Worm (Caenorhabditis elegans) whole organism, L2 larva: ENCODE measurements around the gene oops-1.

Experiments
- C34F6.9 ChIP-seq: fragments of 150-350 bp; optimal IDR thresholded peaks from 2 replicates; lab custom pipeline; 2014; ENCODE audit warnings: missing biosample characterization, missing genetic modification characterization
- F13H6.1 ChIP-seq: sonication (generic microtip); optimal IDR thresholded peaks from 2 replicates; lab custom pipeline; 2016; ENCODE audit warnings: missing genetic modification characterization, missing compliant biosample characterization
- Y55F3AM.14 ChIP-seq: fragments of 200-800 bp; sonication (Bioruptor generic); optimal IDR thresholded peaks from 2 replicates; lab custom pipeline; 2018; ENCODE audit warnings: mild to moderate bottlenecking, missing genetic modification characterization, missing compliant biosample characterization
- blmp-1 ChIP-seq: sonication (generic microtip); optimal IDR thresholded peaks from 2 replicates; lab custom pipeline; 2017; ENCODE audit warnings: missing genetic modification characterization, mild to moderate bottlenecking, missing compliant biosample characterization, antibody characterized with exemption, moderate library complexity; ENCODE audit not compliant: insufficient read depth
- ceh-82 ChIP-seq: fragments of 150-350 bp; optimal IDR thresholded peaks from 2 replicates; lab custom pipeline; 2014; ENCODE audit warnings: missing biosample characterization, missing genetic modification characterization
- dmd-4 ChIP-seq: sonication (generic microtip); optimal IDR thresholded peaks from 2 replicates; lab custom pipeline; 2017; ENCODE audit warnings: missing biosample characterization, missing genetic modification characterization
- egl-27 ChIP-seq: sonication (generic microtip); optimal IDR thresholded peaks from 3 replicates; lab custom pipeline; 2017; ENCODE audit warnings: missing biosample characterization, missing genetic modification reagents, missing genetic modification characterization
- elt-3 ChIP-seq: sonication (generic microtip); optimal IDR thresholded peaks from 2 replicates; lab custom pipeline; 2017; ENCODE audit warnings: missing biosample characterization, missing genetic modification characterization
- gmeb-1 ChIP-seq: fragments of 150-350 bp; optimal IDR thresholded peaks from 2 replicates; lab custom pipeline; 2014; ENCODE audit warnings: missing biosample characterization, missing genetic modification characterization
- lin-13 ChIP-seq: fragments of 150-350 bp; optimal IDR thresholded peaks from 2 replicates; lab custom pipeline; 2014; ENCODE audit warnings: missing biosample characterization, missing genetic modification reagents, missing genetic modification characterization
- lsy-2 ChIP-seq, 2 experiments: fragments of 150-350 bp in 1 of 2; sonication (generic microtip) in 1 of 2; optimal IDR thresholded peaks; 2 replicates each; lab custom pipeline; 2014 to 2017; ENCODE audit warnings: missing biosample characterization in 2 of 2, missing genetic modification characterization in 2 of 2
- mab-5 ChIP-seq: fragments of 150-350 bp; optimal IDR thresholded peaks from 2 replicates; lab custom pipeline; 2014; ENCODE audit warnings: missing biosample characterization, missing genetic modification characterization
- mbf-1 ChIP-seq: sonication (generic microtip); optimal IDR thresholded peaks from 2 replicates; lab custom pipeline; 2017; ENCODE audit warnings: missing biosample characterization, missing genetic modification characterization
- mdl-1 ChIP-seq, 2 experiments: fragments of 150-350 bp in 1 of 2; sonication (generic microtip) in 1 of 2; optimal IDR thresholded peaks; 2 replicates each; lab custom pipeline; 2017; ENCODE audit warnings: missing biosample characterization in 2 of 2, missing genetic modification characterization in 2 of 2
- nhr-11 ChIP-seq: fragments of 150-350 bp; optimal IDR thresholded peaks from 2 replicates; lab custom pipeline; 2014; ENCODE audit warnings: missing biosample characterization, missing genetic modification characterization
- nhr-12 ChIP-seq: fragments of 150-350 bp; optimal IDR thresholded peaks from 2 replicates; lab custom pipeline; 2014; ENCODE audit warnings: missing biosample characterization, missing genetic modification characterization
- nhr-129 ChIP-seq: fragments of 150-350 bp; optimal IDR thresholded peaks from 2 replicates; lab custom pipeline; 2014; ENCODE audit warnings: missing biosample characterization, missing genetic modification characterization
- nhr-21 ChIP-seq: fragments of 150-350 bp; optimal IDR thresholded peaks from 2 replicates; lab custom pipeline; 2014; ENCODE audit warnings: missing biosample characterization, missing genetic modification characterization
- nhr-237 ChIP-seq: fragments of 150-350 bp; optimal IDR thresholded peaks from 2 replicates; lab custom pipeline; 2014; ENCODE audit warnings: missing biosample characterization, missing genetic modification characterization
- nhr-25 ChIP-seq: fragments of 150-350 bp; sonication (generic microtip); optimal IDR thresholded peaks from 3 replicates; lab custom pipeline; 2014; ENCODE audit warnings: missing biosample characterization, missing genetic modification characterization
- sma-3 ChIP-seq: sonication (generic microtip); optimal IDR thresholded peaks from 2 replicates; lab custom pipeline; 2016; ENCODE audit warnings: missing genetic modification reagents, missing genetic modification characterization, missing compliant biosample characterization
- sma-9 ChIP-seq, 2 experiments: fragments of 150-350 bp in 1 of 2; sonication (generic microtip) in 1 of 2; optimal IDR thresholded peaks; 2 replicates each; lab custom pipeline; 2014 to 2016; ENCODE audit warnings: missing genetic modification characterization in 2 of 2, mild to moderate bottlenecking in 1 of 2, missing biosample characterization in 1 of 2, missing compliant biosample characterization in 1 of 2, missing genetic modification reagents in 1 of 2, moderate library complexity in 1 of 2
- unc-39 ChIP-seq: fragments of 150-350 bp; optimal IDR thresholded peaks from 2 replicates; lab custom pipeline; 2014; ENCODE audit warnings: missing biosample characterization, missing genetic modification characterization
- unc-55 ChIP-seq: fragments of 150-350 bp; sonication (generic microtip); optimal IDR thresholded peaks from 3 replicates; lab custom pipeline; 2014; ENCODE audit warnings: missing biosample characterization, missing genetic modification reagents, missing genetic modification characterization
- unc-62 ChIP-seq: fragments of 150-350 bp; optimal IDR thresholded peaks from 2 replicates; lab custom pipeline; 2014; ENCODE audit warnings: missing biosample characterization, missing genetic modification reagents, missing genetic modification characterization
- ztf-1 ChIP-seq: fragments of 200-800 bp; sonication (Bioruptor generic); conservative IDR thresholded peaks from 2 replicates; pipeline ENCODE4 v1.3.6; 2022; ENCODE audit warnings: missing genetic modification characterization, missing compliant biosample characterization
- ztf-11 ChIP-seq: sonication (generic microtip); optimal IDR thresholded peaks from 2 replicates; lab custom pipeline; 2017; ENCODE audit warnings: missing biosample characterization, missing genetic modification characterization
- ztf-4 ChIP-seq: fragments of 150-350 bp; optimal IDR thresholded peaks from 2 replicates; lab custom pipeline; 2014; ENCODE audit warnings: missing biosample characterization, missing genetic modification characterization

oops-1 gene

DNA sequence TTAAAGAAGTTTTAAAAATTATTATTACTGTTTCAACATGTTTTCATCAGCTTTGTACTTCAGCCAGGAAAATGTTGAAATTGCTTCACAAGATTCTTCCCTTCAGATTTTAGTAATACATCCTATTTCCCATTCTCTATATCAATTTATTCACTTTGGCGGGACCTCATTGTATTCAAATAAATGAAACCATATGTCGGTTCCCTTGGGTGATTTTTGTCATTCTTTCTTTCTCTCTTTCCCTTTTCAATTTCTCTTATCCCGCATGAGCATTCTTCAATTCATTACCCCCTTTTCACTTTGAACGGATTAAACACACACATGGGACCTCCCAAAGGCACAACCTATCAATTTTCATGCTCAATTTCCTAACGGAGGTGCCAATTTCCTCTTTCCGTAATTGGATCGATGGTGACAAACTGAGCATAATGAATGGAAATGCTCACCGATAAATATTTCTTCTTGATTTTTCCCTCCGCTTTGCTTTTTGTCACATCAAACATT is 10.4 kb downstream of the oops-1 start:
- TF ChIP-seq mab-5 (tag; lab: Kevin White, UChicago) (peak; percentile 25), nhr-25 (tag; lab: Kevin White, UChicago) (no peak), nhr-129 (tag; lab: Kevin White, UChicago) (no peak)

- TF ChIP-seq F13H6.1 (tag; lab: Kevin White, UChicago) (no peak), unc-39 (tag; lab: Kevin White, UChicago) (no peak), blmp-1 (tag; lab: Kevin White, UChicago) (no peak)
These were observed 14.4 kb downstream of the oops-1 start for ce11 chrIV:5799577-5799976.

ce11 chrIV:5797153-5797552 is 16.8 kb downstream of the oops-1 start, which contains the start of gene C31H1.1:
C31H1.1 (plus strand) TSS chrIV:5797453.
- TF ChIP-seq Y55F3AM.14 (GFP tag; lab: Kevin White, UChicago) (no peak), nhr-21 (tag; lab: Kevin White, UChicago) (no peak), C34F6.9 (tag; lab: Kevin White, UChicago) (no peak), elt-3 (no peak), ztf-4 (tag; lab: Kevin White, UChicago) (no peak), gmeb-1 (tag; lab: Kevin White, UChicago) (no peak), lin-13 (GFP tag; lab: Kevin White, UChicago) (no peak), ceh-82 (tag; lab: Kevin White, UChicago) (no peak), sma-3 (GFP tag; lab: Kevin White, UChicago) (no peak), lsy-2 (tag; optimal IDR thresholded peaks at IDR 0.05; lab: Kevin White, UChicago) (no peak), nhr-25 (tag; lab: Kevin White, UChicago) (no peak), nhr-12 (tag; lab: Kevin White, UChicago) (no peak), mbf-1 (tag; lab: Kevin White, UChicago) (no peak)

DNA sequence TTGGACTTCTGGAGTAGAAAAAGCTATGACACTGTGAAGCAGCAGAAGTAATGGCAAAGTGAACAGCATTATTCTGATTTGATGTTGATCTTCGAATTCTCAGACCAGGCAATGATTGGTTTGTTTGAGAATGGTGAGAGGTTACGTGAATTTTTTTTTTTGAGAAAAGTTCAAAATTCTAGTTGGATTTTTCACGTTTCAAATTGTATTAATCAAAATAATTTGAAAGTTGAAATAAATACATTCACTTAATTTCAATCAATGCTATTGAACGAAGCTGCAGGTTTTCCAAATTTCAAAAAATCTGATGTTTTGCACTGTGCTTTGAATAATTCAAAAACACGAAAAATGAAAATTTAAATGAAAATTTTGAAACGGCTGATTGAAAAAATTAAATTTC is 17.2 kb downstream of the oops-1 start, which contains the start of gene C31H1.5:
Gene C31H1.5 (minus strand): TSS at position 101 of the 400 bp plus-strand sequence.
- TF ChIP-seq unc-39 (tag; lab: Kevin White, UChicago) (no peak), dmd-4 (tag; lab: Kevin White, UChicago) (no peak), sma-9 (GFP tag; optimal IDR thresholded peaks at IDR 0.05; lab: Kevin White, UChicago) (no peak), sma-9 (tag; optimal IDR thresholded peaks at IDR 0.05; lab: Kevin White, UChicago) (no peak), ztf-11 (tag; lab: Kevin White, UChicago) (no peak), C34F6.9 (tag; lab: Kevin White, UChicago) (no peak), nhr-11 (tag; lab: Kevin White, UChicago) (no peak), nhr-25 (tag; lab: Kevin White, UChicago) (no peak), nhr-237 (tag; lab: Kevin White, UChicago) (no peak), elt-3 (no peak), unc-62 (GFP tag; lab: Kevin White, UChicago) (no peak), lin-13 (GFP tag; lab: Kevin White, UChicago) (no peak), Y55F3AM.14 (GFP tag; lab: Kevin White, UChicago) (no peak)
- TF ChIP-seq, all 48 proteins: peak for 0

ce11 chrIV:5795495-5795894 is 18.4 kb downstream of the oops-1 start:
- no peak for TF ChIP-seq egl-27 (tag; lab: Kevin White, UChicago)
- no peak for TF ChIP-seq unc-55 (GFP tag; lab: Kevin White, UChicago)
- no peak for TF ChIP-seq Y55F3AM.14 (GFP tag; lab: Kevin White, UChicago)
- no peak for TF ChIP-seq blmp-1 (tag; lab: Kevin White, UChicago)
- no peak for TF ChIP-seq dmd-4 (tag; lab: Kevin White, UChicago)
- TF ChIP-seq C34F6.9 (tag; lab: Kevin White, UChicago), result no peak
- TF ChIP-seq ztf-1 (GFP tag; lab: Robert Waterston, UW), result no peak
- no peak for TF ChIP-seq F13H6.1 (tag; lab: Kevin White, UChicago)
- TF ChIP-seq, all 48 proteins: peak for 0

DNA sequence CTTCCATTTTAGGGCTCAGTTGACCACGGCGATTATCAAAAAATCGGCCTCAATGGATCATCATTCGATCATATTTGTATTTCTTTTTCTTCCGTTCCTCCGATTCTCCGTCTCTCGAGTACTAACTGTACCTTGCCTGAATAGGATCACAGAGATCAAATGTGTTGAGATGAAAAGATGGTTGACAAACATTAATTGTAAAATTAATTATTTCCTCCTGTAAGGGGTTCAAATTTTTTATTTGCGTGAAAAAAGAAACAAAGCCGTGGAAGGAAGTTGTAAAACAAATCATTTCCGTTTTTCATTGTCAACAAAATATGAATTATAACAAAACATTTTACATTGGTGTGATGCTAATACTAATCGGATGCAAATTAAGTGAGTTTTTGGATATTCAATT is 22.9 kb downstream of the oops-1 start, which contains the start of gene C31H1.2:
Gene C31H1.2 (plus strand): TSS at position 301 of the 400 bp plus-strand sequence.
- no peak for TF ChIP-seq mdl-1 (tag; optimal IDR thresholded peaks at IDR 0.05; lab: Kevin White, UChicago)
- TF ChIP-seq, all 48 proteins: peak for 0
